Worm (Caenorhabditis elegans) whole organism, late embryonic: ENCODE data around the gene vps-37.

Experiments used
- dmd-4 ChIP-seq: sonication (generic microtip); optimal IDR thresholded peaks from 2 replicates; lab custom pipeline; 2016; ENCODE audit warnings: borderline replicate concordance, missing genetic modification characterization, missing compliant biosample characterization
- hlh-30 ChIP-seq: sonication (generic microtip); optimal IDR thresholded peaks from 2 replicates; lab custom pipeline; 2017; ENCODE audit warnings: antibody characterized with exemption, missing genetic modification characterization, missing compliant biosample characterization; ENCODE audit not compliant: insufficient read depth
- nhr-11 ChIP-seq: fragments of 150-350 bp; optimal IDR thresholded peaks from 2 replicates; lab custom pipeline; 2014; ENCODE audit warnings: missing biosample characterization, missing genetic modification characterization

- TF ChIP-seq hlh-30 (no peak), dmd-4 (tag; lab: Kevin White, UChicago) (no peak), nhr-11 (no peak)
Measured at ce11 chrV:5581312-5581711, 11.2 kb upstream of the vps-37 start, which contains the start of gene klc-2.
